Worm (Caenorhabditis elegans) whole organism, early embryonic: ENCODE measurements around the gene str-2.

Experiments used
- B0310.2 ChIP-seq: sonication (generic microtip); optimal IDR thresholded peaks from 2 replicates; lab custom pipeline; 2016; ENCODE audit warnings: mild to moderate bottlenecking, missing genetic modification characterization, missing compliant biosample characterization
- aly-1 ChIP-seq: sonication (generic microtip); optimal IDR thresholded peaks from 2 replicates; lab custom pipeline; 2016; ENCODE audit warnings: missing genetic modification characterization, missing compliant biosample characterization
- ama-1 ChIP-seq: fragments of 150-350 bp; optimal IDR thresholded peaks from 2 replicates; lab custom pipeline; 2014
- ceh-13 ChIP-seq: fragments of 200-800 bp; sonication (Bioruptor generic); optimal IDR thresholded peaks from 2 replicates; lab custom pipeline; 2018; ENCODE audit warnings: mild to moderate bottlenecking, missing genetic modification characterization, missing compliant biosample characterization
- hmbx-1 ChIP-seq: sonication (generic microtip); optimal IDR thresholded peaks from 2 replicates; lab custom pipeline; 2016; ENCODE audit warnings: mild to moderate bottlenecking, missing genetic modification characterization, missing compliant biosample characterization
- hmg-4 ChIP-seq: fragments of 200-800 bp; sonication (Bioruptor generic); optimal IDR thresholded peaks from 2 replicates; lab custom pipeline; 2018; ENCODE audit warnings: mild to moderate bottlenecking, missing genetic modification characterization, missing compliant biosample characterization
- hnd-1 ChIP-seq: sonication (generic microtip); optimal IDR thresholded peaks from 2 replicates; lab custom pipeline; 2016; ENCODE audit warnings: missing genetic modification characterization, missing compliant biosample characterization
- pes-1 ChIP-seq: fragments of 200-800 bp; sonication (Bioruptor generic); IDR thresholded peaks from 2 replicates; pipeline ENCODE4 v1.3.6; 2022; ENCODE audit warnings: missing genetic modification reagents, missing genetic modification characterization, missing compliant biosample characterization
- scrt-1 ChIP-seq: fragments of 200-800 bp; sonication (Bioruptor generic); IDR thresholded peaks from 2 replicates; pipeline ENCODE4 v1.3.6; 2022; ENCODE audit warnings: missing genetic modification characterization, missing compliant biosample characterization
- sea-1 ChIP-seq: fragments of 200-800 bp; sonication (Bioruptor generic); conservative IDR thresholded peaks from 2 replicates; pipeline ENCODE4 v1.3.6; 2022; ENCODE audit warnings: missing genetic modification characterization, missing compliant biosample characterization
- tbx-11 ChIP-seq: fragments of 200-800 bp; sonication (Bioruptor generic); IDR thresholded peaks from 2 replicates; pipeline ENCODE4 v1.3.6; 2022; ENCODE audit warnings: missing genetic modification characterization, missing compliant biosample characterization
- tbx-37 ChIP-seq: fragments of 200-800 bp; sonication (Bioruptor generic); conservative IDR thresholded peaks from 2 replicates; pipeline ENCODE4 v1.3.6; 2022; ENCODE audit warnings: missing genetic modification reagents, missing genetic modification characterization, missing compliant biosample characterization

DNA sequence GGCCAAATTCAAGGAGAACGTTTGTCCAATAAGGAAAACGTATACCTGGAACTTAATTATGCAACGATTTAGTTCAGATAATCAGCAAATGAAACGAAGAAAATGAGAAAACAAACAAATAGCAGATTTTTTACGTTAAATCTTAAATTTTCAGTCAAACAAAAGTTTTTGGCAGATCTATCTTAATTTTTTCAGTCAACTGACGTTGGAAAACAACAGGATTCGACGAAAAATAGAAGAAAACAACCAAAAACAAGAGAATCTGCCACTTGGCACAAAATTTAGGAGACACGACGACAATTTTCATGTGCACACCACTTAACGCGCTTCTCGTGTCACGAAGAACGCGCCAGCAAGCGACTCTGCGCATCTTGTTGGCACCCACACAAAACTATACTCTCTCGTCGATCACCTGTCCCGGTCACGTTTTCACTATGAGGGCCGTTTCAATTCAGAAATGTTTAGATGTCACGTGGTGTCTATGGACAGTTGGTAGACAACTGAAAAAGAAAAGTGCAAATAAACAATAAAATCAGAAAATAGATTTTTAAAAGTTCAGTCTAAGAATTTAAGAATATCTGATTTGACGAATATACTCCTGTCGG lies 34.3 kb downstream of the str-2 start, which contains the start of gene ztf-7:
- TF ChIP-seq sea-1 (GFP tag; lab: Robert Waterston, UW) (no peak), ceh-13 (GFP tag; lab: Kevin White, UChicago) (no peak), ama-1 (lab: Kevin White, UChicago) (no peak), hmbx-1 (tag; lab: Kevin White, UChicago) (no peak), aly-1 (tag; lab: Kevin White, UChicago) (no peak), tbx-37 (GFP tag; lab: Robert Waterston, UW) (no peak), hmg-4 (no peak), tbx-11 (no peak), scrt-1 (GFP tag; lab: Robert Waterston, UW) (no peak), hnd-1 (tag; lab: Kevin White, UChicago) (no peak), pes-1 (GFP tag; lab: Robert Waterston, UW) (no peak), B0310.2 (tag; lab: Kevin White, UChicago) (no peak)
